Fruit fly (Drosophila melanogaster): ENCODE measurements around the gene Hsc70-2.

DNA sequence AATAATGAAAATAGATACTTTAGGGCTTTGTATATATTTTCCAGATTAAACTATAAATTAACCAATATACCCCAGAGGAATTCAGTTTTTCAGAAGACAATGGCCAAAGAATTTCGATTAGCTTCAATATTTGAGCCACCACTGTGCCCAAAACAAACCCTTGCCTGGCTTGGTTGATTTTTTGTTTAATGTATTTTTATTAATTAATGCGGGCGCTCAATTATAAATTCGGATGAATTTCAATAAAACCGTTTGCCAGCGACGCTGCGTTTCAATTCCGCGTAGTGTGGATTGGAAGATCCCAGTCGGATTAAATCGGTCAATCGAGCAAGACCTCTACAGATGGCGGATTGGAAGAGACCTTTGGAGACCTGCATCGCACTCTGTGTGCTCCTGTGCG is 2.8 kb upstream of the Hsc70-2 start, which contains the start of gene CG11670:
- TF ChIP-seq CG8478 (optimal IDR thresholded peaks at IDR 0.05) (no peak), Dbx (GFP tag; IDR thresholded peaks at IDR 0.05) (no peak), CG4424 (GFP tag; optimal IDR thresholded peaks at IDR 0.05) (no peak), Abd-B (GFP tag; optimal IDR thresholded peaks at IDR 0.05) (no peak), Xrp1 (GFP tag; IDR thresholded peaks at IDR 0.05) (no peak), nmo (GFP tag; optimal IDR thresholded peaks at IDR 0.05) (no peak), CG11504 (tag; optimal IDR thresholded peaks at IDR 0.05) (no peak), Adf1 (GFP tag; IDR thresholded peaks at IDR 0.05) (no peak), z (GFP tag; IDR thresholded peaks at IDR 0.05) (no peak), tin (GFP tag; optimal IDR thresholded peaks at IDR 0.05) (no peak), CG3065 (GFP tag; optimal IDR thresholded peaks at IDR 0.05) (no peak), CG4730 (GFP tag; IDR thresholded peaks at IDR 0.05) (no peak), Oli (tag; optimal IDR thresholded peaks at IDR 0.05) (no peak), CG11723 (GFP tag; optimal IDR thresholded peaks at IDR 0.05) (no peak)

All from whole organism, embryonic.